Worm (Caenorhabditis elegans) whole organism, L3 larva: Measurements from ENCODE around the gene srsx-27.

Experiments used
- aly-2 ChIP-seq: fragments of 150-350 bp; optimal IDR thresholded peaks from 2 replicates; lab custom pipeline; 2014; ENCODE audit warnings: missing biosample characterization, missing genetic modification characterization
- ama-1 ChIP-seq: fragments of 150-350 bp; optimal IDR thresholded peaks from 2 replicates; lab custom pipeline; 2018
- ceh-28 ChIP-seq: fragments of 150-350 bp; optimal IDR thresholded peaks from 2 replicates; lab custom pipeline; 2014; ENCODE audit warnings: missing biosample characterization, missing genetic modification reagents, missing genetic modification characterization
- elt-3 ChIP-seq, 3 experiments: fragments of 150-350 bp in 1 of 3; sonication (generic microtip) in 2 of 3; optimal IDR thresholded peaks; 2 replicates in 2 of 3; 4 replicates in 1 of 3; lab custom pipeline; 2014 to 2017; ENCODE audit warnings: missing biosample characterization in 3 of 3, missing genetic modification characterization in 3 of 3
- nhr-28 ChIP-seq: fragments of 150-350 bp; optimal IDR thresholded peaks from 2 replicates; lab custom pipeline; 2014; ENCODE audit warnings: missing biosample characterization, missing genetic modification characterization
- nhr-67 ChIP-seq: fragments of 150-350 bp; optimal IDR thresholded peaks from 2 replicates; lab custom pipeline; 2014; ENCODE audit warnings: missing biosample characterization, missing genetic modification characterization
- nhr-76 ChIP-seq: fragments of 150-350 bp; sonication (generic microtip); optimal IDR thresholded peaks from 5 replicates; lab custom pipeline; 2014; ENCODE audit warnings: missing biosample characterization, missing genetic modification characterization
- pqm-1 ChIP-seq: fragments of 150-350 bp; optimal IDR thresholded peaks from 2 replicates; lab custom pipeline; 2017; ENCODE audit warnings: missing biosample characterization, missing genetic modification characterization, inconsistent platforms
- tbx-2 ChIP-seq: sonication (generic microtip); optimal IDR thresholded peaks from 2 replicates; lab custom pipeline; 2016; ENCODE audit warnings: mild to moderate bottlenecking, missing genetic modification characterization, missing compliant biosample characterization
- unc-39 ChIP-seq: sonication (generic microtip); optimal IDR thresholded peaks from 4 replicates; lab custom pipeline; 2017; ENCODE audit warnings: missing biosample characterization, missing genetic modification characterization

DNA sequence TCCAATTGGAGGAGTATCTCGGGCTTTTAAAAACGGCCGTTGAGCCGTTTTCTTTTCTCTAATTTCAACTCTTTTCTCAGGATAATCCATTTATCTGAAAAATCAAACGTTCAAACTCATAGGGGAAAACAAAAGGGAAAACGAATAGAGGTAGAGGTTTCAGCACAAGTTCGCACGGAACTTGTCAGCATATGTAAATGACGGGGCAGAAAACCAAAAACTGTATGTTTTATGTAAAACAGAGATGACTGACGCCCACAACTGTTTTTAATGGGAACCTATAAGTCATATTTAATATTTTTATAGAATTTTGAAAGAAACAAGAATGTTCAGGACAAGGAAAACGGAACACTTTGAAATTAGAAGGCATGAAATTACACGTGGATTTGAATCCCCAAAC is 16.5 kb downstream of the srsx-27 start, which contains the start of gene C51E3.6:
- TF ChIP-seq unc-39 (tag; lab: Kevin White, UChicago) (no peak), nhr-76 (tag; lab: Kevin White, UChicago) (no peak), nhr-67 (tag; lab: Kevin White, UChicago) (no peak), ama-1 (lab: Kevin White, UChicago) (no peak), elt-3 (tag; optimal IDR thresholded peaks at IDR 0.05; lab: Kevin White, UChicago) (no peak), pqm-1 (tag; lab: Kevin White, UChicago) (no peak), ceh-28 (tag; lab: Kevin White, UChicago) (no peak), tbx-2 (tag; lab: Kevin White, UChicago) (no peak), aly-2 (no peak), nhr-28 (tag; lab: Kevin White, UChicago) (no peak)
